Fruit fly (Drosophila melanogaster): Measurements from ENCODE around the gene CG6800.
A peak's percentile ranks its signal among the peaks of the same experiment; 100 is the strongest.

The CG6800 gene

dm6 chr3R:21790392-21790791 is 14.5 kb downstream of the CG6800 start:
- no peak for TF ChIP-seq CG32006 (GFP tag; optimal IDR thresholded peaks at IDR 0.05)
- TF ChIP-seq Sox15 (GFP tag; optimal IDR thresholded peaks at IDR 0.05), result no peak
- no peak for TF ChIP-seq Eip78C (GFP tag)
- no peak for TF ChIP-seq Hr39 (GFP tag; optimal IDR thresholded peaks at IDR 0.05)
- no peak for TF ChIP-seq esn (GFP tag; optimal IDR thresholded peaks at IDR 0.05)
- no peak for TF ChIP-seq CG34406 (GFP tag; optimal IDR thresholded peaks at IDR 0.05)
- TF ChIP-seq CG10669 (GFP tag; optimal IDR thresholded peaks at IDR 0.05), result no peak
- no peak for TF ChIP-seq salr (GFP tag; optimal IDR thresholded peaks at IDR 0.05)
- no peak for TF ChIP-seq CG11294 (GFP tag; IDR thresholded peaks at IDR 0.05)
- TF ChIP-seq Eip93F (GFP tag; optimal IDR thresholded peaks at IDR 0.05), result no peak
- TF ChIP-seq svp (GFP tag), result no peak
- no peak for TF ChIP-seq spab (GFP tag; optimal IDR thresholded peaks at IDR 0.05)
- TF ChIP-seq acj6 (GFP tag; optimal IDR thresholded peaks at IDR 0.05), result no peak
- TF ChIP-seq CG11902 (GFP tag; optimal IDR thresholded peaks at IDR 0.05), result no peak
- no peak for TF ChIP-seq CG4318 (GFP tag; optimal IDR thresholded peaks at IDR 0.05)
- no peak for TF ChIP-seq Lpt (GFP tag; optimal IDR thresholded peaks at IDR 0.05)
- no peak for TF ChIP-seq fd85E (GFP tag; optimal IDR thresholded peaks at IDR 0.05)
- no peak for TF ChIP-seq lz (GFP tag; optimal IDR thresholded peaks at IDR 0.05)

- TF ChIP-seq spab (GFP tag; optimal IDR thresholded peaks at IDR 0.05) (no peak), Eip93F (GFP tag; optimal IDR thresholded peaks at IDR 0.05) (no peak), vri (GFP tag; optimal IDR thresholded peaks at IDR 0.05) (no peak)
These were observed 17.8 kb downstream of the CG6800 start for dm6 chr3R:21793760-21794159.

- no peak for TF ChIP-seq CG11762 (GFP tag; optimal IDR thresholded peaks at IDR 0.05; ENCODE audit: insufficient read depth)
- TF ChIP-seq cyc (GFP tag; optimal IDR thresholded peaks at IDR 0.05), result no peak
- no peak for TF ChIP-seq CG10631 (GFP tag; optimal IDR thresholded peaks at IDR 0.05)
- TF ChIP-seq Ets96B (tag; optimal IDR thresholded peaks at IDR 0.05), result no peak
- TF ChIP-seq CG7368 (GFP tag; optimal IDR thresholded peaks at IDR 0.05), result no peak
- no peak for TF ChIP-seq CG15336 (GFP tag; IDR thresholded peaks at IDR 0.05)
- TF ChIP-seq Sox102F (GFP tag; optimal IDR thresholded peaks at IDR 0.05), result no peak
- no peak for TF ChIP-seq Gug (GFP tag; IDR thresholded peaks at IDR 0.05)
- no peak for TF ChIP-seq CG9139 (GFP tag; optimal IDR thresholded peaks at IDR 0.05)
- TF ChIP-seq CG6854 (GFP tag; optimal IDR thresholded peaks at IDR 0.05), result no peak
- no peak for TF ChIP-seq Met (GFP tag; optimal IDR thresholded peaks at IDR 0.05)
- no peak for TF ChIP-seq Hr38 (GFP tag; optimal IDR thresholded peaks at IDR 0.05)
- TF ChIP-seq Sox15 (GFP tag; optimal IDR thresholded peaks at IDR 0.05), result no peak
- TF ChIP-seq Hr4 (GFP tag; optimal IDR thresholded peaks at IDR 0.05), result no peak
These were observed 31.3 kb downstream of the CG6800 start for dm6 chr3R:21807264-21807663.

- TF ChIP-seq CG8319 (GFP tag; optimal IDR thresholded peaks at IDR 0.05) (no peak), CG11294 (GFP tag; IDR thresholded peaks at IDR 0.05) (no peak), Ets96B (tag; optimal IDR thresholded peaks at IDR 0.05) (peak; percentile 35), CG8632 (GFP tag; optimal IDR thresholded peaks at IDR 0.05) (peak; percentile 10), pdm3 (GFP tag; optimal IDR thresholded peaks at IDR 0.05) (peak; percentile 33), CG11902 (GFP tag; optimal IDR thresholded peaks at IDR 0.05) (no peak), CG10631 (GFP tag; optimal IDR thresholded peaks at IDR 0.05) (peak; percentile 15), CG34406 (GFP tag; optimal IDR thresholded peaks at IDR 0.05) (no peak), CG6792 (GFP tag; optimal IDR thresholded peaks at IDR 0.05) (peak; percentile 19), CG8119 (GFP tag; IDR thresholded peaks at IDR 0.05) (peak; percentile 24; the same call in 1 of the 3 replicates), salr (GFP tag; optimal IDR thresholded peaks at IDR 0.05) (no peak), topi (GFP tag; optimal IDR thresholded peaks at IDR 0.05) (peak; percentile 17), Sox14 (GFP tag; optimal IDR thresholded peaks at IDR 0.05) (peak; percentile 12), CG1621 (tag; optimal IDR thresholded peaks at IDR 0.05) (no peak), CG6854 (GFP tag; optimal IDR thresholded peaks at IDR 0.05) (no peak), CG15336 (GFP tag; IDR thresholded peaks at IDR 0.05) (no peak), Sox15 (GFP tag; optimal IDR thresholded peaks at IDR 0.05) (no peak), net (GFP tag; optimal IDR thresholded peaks at IDR 0.05) (no peak), CG31627 (GFP tag; optimal IDR thresholded peaks at IDR 0.05) (no peak), lz (GFP tag; optimal IDR thresholded peaks at IDR 0.05) (peak; percentile 25), Lpt (GFP tag; optimal IDR thresholded peaks at IDR 0.05) (no peak), vri (GFP tag; optimal IDR thresholded peaks at IDR 0.05) (no peak), esn (GFP tag; optimal IDR thresholded peaks at IDR 0.05) (peak; percentile 52), CG3919 (GFP tag; optimal IDR thresholded peaks at IDR 0.05) (no peak), OdsH (GFP tag; optimal IDR thresholded peaks at IDR 0.05) (peak; percentile 26), eg (GFP tag; IDR thresholded peaks at IDR 0.05) (0 out of 3 replicates have a peak, but pooled peaks have one; percentile 24), Sox102F (GFP tag; optimal IDR thresholded peaks at IDR 0.05) (no peak)
These were observed 32.8 kb downstream of the CG6800 start for dm6 chr3R:21808622-21809347.
